Worm (Caenorhabditis elegans) whole organism, mixed stage, embryonic: ENCODE data around the gene C18H7.12.

Experiments
- bed-3 ChIP-seq: fragments of 200-800 bp; sonication (Bioruptor generic); optimal IDR thresholded peaks from 3 replicates; lab custom pipeline; 2018; ENCODE audit warnings: mild to moderate bottlenecking, missing genetic modification characterization, moderate library complexity, missing compliant biosample characterization
- ces-1 ChIP-seq: fragments of 150-350 bp; optimal IDR thresholded peaks from 2 replicates; lab custom pipeline; 2014; ENCODE audit warnings: missing biosample characterization, missing genetic modification reagents, missing genetic modification characterization
- cnd-1 ChIP-seq: fragments of 200-800 bp; sonication (Bioruptor generic); optimal IDR thresholded peaks from 2 replicates; lab custom pipeline; 2018; ENCODE audit warnings: mild to moderate bottlenecking, missing genetic modification characterization, missing compliant biosample characterization
- lin-13 ChIP-seq: fragments of 150-350 bp; optimal IDR thresholded peaks from 2 replicates; lab custom pipeline; 2014; ENCODE audit warnings: missing biosample characterization, missing genetic modification characterization
- nhr-12 ChIP-seq: fragments of 150-350 bp; optimal IDR thresholded peaks from 2 replicates; lab custom pipeline; 2014; ENCODE audit warnings: missing biosample characterization, missing genetic modification characterization
- nhr-76 ChIP-seq: sonication (generic microtip); optimal IDR thresholded peaks from 2 replicates; lab custom pipeline; 2017; ENCODE audit warnings: missing biosample characterization, missing genetic modification characterization
- pha-4 ChIP-seq: fragments of 150-350 bp; optimal IDR thresholded peaks from 2 replicates; lab custom pipeline; 2018; ENCODE audit warnings: missing biosample characterization, missing genetic modification reagents, missing genetic modification characterization
- sem-2 ChIP-seq: fragments of 200-800 bp; sonication (Bioruptor generic); optimal IDR thresholded peaks from 2 replicates; lab custom pipeline; 2018; ENCODE audit warnings: mild to moderate bottlenecking, missing genetic modification characterization, missing compliant biosample characterization
- snpc-4 ChIP-seq: fragments of 150-350 bp; optimal IDR thresholded peaks from 2 replicates; lab custom pipeline; 2014; ENCODE audit warnings: missing biosample characterization, missing genetic modification characterization
- unc-62 ChIP-seq: fragments of 150-350 bp; optimal IDR thresholded peaks from 2 replicates; lab custom pipeline; 2014; ENCODE audit warnings: missing biosample characterization, missing genetic modification reagents, missing genetic modification characterization
- zip-8 ChIP-seq: fragments of 150-350 bp; optimal IDR thresholded peaks from 2 replicates; lab custom pipeline; 2014; ENCODE audit warnings: missing biosample characterization, missing genetic modification characterization
- ztf-11 ChIP-seq: fragments of 150-350 bp; optimal IDR thresholded peaks from 2 replicates; lab custom pipeline; 2014; ENCODE audit warnings: missing biosample characterization, missing genetic modification characterization

- TF ChIP-seq bed-3 (GFP tag; lab: Kevin White, UChicago) (no peak), unc-62 (GFP tag; lab: Kevin White, UChicago) (no peak), nhr-12 (tag; lab: Kevin White, UChicago) (no peak), zip-8 (tag; lab: Kevin White, UChicago) (no peak), ces-1 (GFP tag; lab: Kevin White, UChicago) (no peak), cnd-1 (tag; lab: Kevin White, UChicago) (no peak), ztf-11 (no peak), snpc-4 (tag; lab: Kevin White, UChicago) (no peak), sem-2 (no peak), lin-13 (tag; lab: Kevin White, UChicago) (no peak), pha-4 (tag; lab: Kevin White, UChicago) (no peak), nhr-76 (tag; lab: Kevin White, UChicago) (no peak)
These were observed 3.6 kb downstream of the C18H7.12 start for ce11 chrIV:584039-584438.
